Fruit fly (Drosophila melanogaster): ENCODE measurements around the gene CG17242.

DNA sequence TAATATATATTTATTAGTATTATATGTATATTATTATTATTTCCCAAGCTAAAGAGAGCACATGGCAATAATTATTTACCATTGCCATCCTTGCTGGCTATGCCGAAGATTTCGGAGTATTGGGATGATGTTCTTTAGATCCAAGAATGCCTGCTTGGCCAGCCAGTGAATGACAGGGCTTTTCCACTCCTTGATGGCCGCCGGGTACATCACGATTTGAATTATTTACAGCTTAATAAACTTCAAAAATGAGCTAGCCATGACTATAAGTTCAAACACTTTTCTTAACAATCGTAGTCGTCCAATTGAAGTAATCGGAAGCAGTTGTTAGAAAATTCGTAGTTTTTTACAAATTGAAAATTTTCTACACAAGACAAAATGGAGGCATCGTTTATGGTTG lies 30.9 kb upstream of the CG17242 start, which contains the start of gene CG31949:
- no peak for TF ChIP-seq vfl (GFP tag; optimal IDR thresholded peaks at IDR 0.05)
- no peak for TF ChIP-seq CG4617 (GFP tag; optimal IDR thresholded peaks at IDR 0.05; ENCODE audit: borderline replicate concordance)
- TF ChIP-seq CG12942 (GFP tag; optimal IDR thresholded peaks at IDR 0.05): no peak
- TF ChIP-seq chinmo (GFP tag; IDR thresholded peaks at IDR 0.05; ENCODE audit: partially characterized antibody): no peak
- TF ChIP-seq wdn (GFP tag; IDR thresholded peaks at IDR 0.05): no peak
- no peak for TF ChIP-seq stc (GFP tag; IDR thresholded peaks at IDR 0.05)
- TF ChIP-seq CG3847 (GFP tag; IDR thresholded peaks at IDR 0.05): no peak
- TF ChIP-seq CTCF (GFP tag; optimal IDR thresholded peaks at IDR 0.05): no peak
- TF ChIP-seq org-1 (GFP tag; optimal IDR thresholded peaks at IDR 0.05): no peak
- no peak for TF ChIP-seq Tbp (GFP tag; optimal IDR thresholded peaks at IDR 0.05)

Data from whole organism, embryonic.